Worm (Caenorhabditis elegans): Measurements from ENCODE around the gene cope-1.

Gene cope-1

ce11 chrIII:13378242-13378641 lies 47.8 kb upstream of the cope-1 start, which contains the start of gene T03F6.10:
TSS of gene T03F6.10 (minus strand) at chrIII:13378342.
- TF ChIP-seq lsy-2 (tag; optimal IDR thresholded peaks at IDR 0.05) (no peak), C34F6.9 (tag; optimal IDR thresholded peaks at IDR 0.05) (no peak), ceh-16 (tag; optimal IDR thresholded peaks at IDR 0.05) (no peak), nhr-21 (tag; optimal IDR thresholded peaks at IDR 0.05) (no peak), sem-4 (tag; optimal IDR thresholded peaks at IDR 0.05) (no peak), nhr-12 (tag; optimal IDR thresholded peaks at IDR 0.05) (no peak), Y55F3AM.14 (GFP tag; optimal IDR thresholded peaks at IDR 0.05) (no peak), ztf-4 (tag; optimal IDR thresholded peaks at IDR 0.05) (no peak), gmeb-1 (tag; optimal IDR thresholded peaks at IDR 0.05) (no peak), mdl-1 (tag; optimal IDR thresholded peaks at IDR 0.05) (no peak), lin-11 (tag; optimal IDR thresholded peaks at IDR 0.05) (no peak), nhr-11 (tag; optimal IDR thresholded peaks at IDR 0.05) (no peak), unc-39 (tag; optimal IDR thresholded peaks at IDR 0.05) (no peak), mab-5 (tag; optimal IDR thresholded peaks at IDR 0.05) (no peak), unc-62 (GFP tag; optimal IDR thresholded peaks at IDR 0.05) (no peak), ztf-11 (tag; optimal IDR thresholded peaks at IDR 0.05) (no peak), sma-3 (GFP tag; optimal IDR thresholded peaks at IDR 0.05) (no peak)

- no peak for TF ChIP-seq sma-9 (GFP tag; optimal IDR thresholded peaks at IDR 0.05)
- TF ChIP-seq sma-9 (tag; optimal IDR thresholded peaks at IDR 0.05), result no peak
- no peak for TF ChIP-seq lin-39 (tag; optimal IDR thresholded peaks at IDR 0.05)
- TF ChIP-seq zag-1 (tag; optimal IDR thresholded peaks at IDR 0.05), result no peak
- TF ChIP-seq nhr-77 (tag; optimal IDR thresholded peaks at IDR 0.05), result no peak
- TF ChIP-seq nhr-23 (tag; optimal IDR thresholded peaks at IDR 0.05), result no peak
- no peak for TF ChIP-seq snpc-4 (tag; optimal IDR thresholded peaks at IDR 0.05)
- TF ChIP-seq nhr-11 (tag; optimal IDR thresholded peaks at IDR 0.05), result no peak
- TF ChIP-seq sem-4 (tag; optimal IDR thresholded peaks at IDR 0.05), result no peak
These were observed 45.9 kb upstream of the cope-1 start, which contains the start of gene T03F6.6 for ce11 chrIII:13380196-13380595. TSS of gene T03F6.6 (minus strand) at chrIII:13380296.

ce11 chrIII:13380881-13381280 lies 45.2 kb upstream of the cope-1 start:
- TF ChIP-seq ceh-16 (tag; optimal IDR thresholded peaks at IDR 0.05), result no peak
- TF ChIP-seq nhr-25 (tag; optimal IDR thresholded peaks at IDR 0.05), result peak; percentile 50
- TF ChIP-seq blmp-1 (tag; optimal IDR thresholded peaks at IDR 0.05; ENCODE audit: insufficient read depth), result peak; percentile 19

ce11 chrIII:13381684-13382083 lies 44.4 kb upstream of the cope-1 start:
- TF ChIP-seq unc-55 (GFP tag; optimal IDR thresholded peaks at IDR 0.05), result peak; percentile 71
- no peak for TF ChIP-seq ztf-11 (tag; optimal IDR thresholded peaks at IDR 0.05)
- no peak for TF ChIP-seq mbf-1 (tag; optimal IDR thresholded peaks at IDR 0.05)
- TF ChIP-seq blmp-1 (tag; optimal IDR thresholded peaks at IDR 0.05; ENCODE audit: insufficient read depth), result peak; percentile 71
- TF ChIP-seq C34F6.9 (tag; optimal IDR thresholded peaks at IDR 0.05), result no peak

ce11 chrIII:13383159-13383558 lies 42.9 kb upstream of the cope-1 start:
- TF ChIP-seq dmd-4 (tag; optimal IDR thresholded peaks at IDR 0.05) (no peak), alr-1 (tag; optimal IDR thresholded peaks at IDR 0.05) (no peak), crh-2 (tag; optimal IDR thresholded peaks at IDR 0.05) (no peak), ztf-4 (tag; optimal IDR thresholded peaks at IDR 0.05) (no peak), mbf-1 (tag; optimal IDR thresholded peaks at IDR 0.05) (no peak), blmp-1 (tag; optimal IDR thresholded peaks at IDR 0.05; ENCODE audit: insufficient read depth) (no peak), aly-2 (tag; optimal IDR thresholded peaks at IDR 0.05) (no peak), lin-13 (GFP tag; optimal IDR thresholded peaks at IDR 0.05) (no peak), nhr-21 (tag; optimal IDR thresholded peaks at IDR 0.05) (no peak), ceh-16 (tag; optimal IDR thresholded peaks at IDR 0.05) (no peak), ztf-1 (GFP tag; conservative IDR thresholded peaks at IDR 0.05) (no peak), ceh-82 (tag; optimal IDR thresholded peaks at IDR 0.05) (no peak)

Measured in whole organism, L2 larva.